Worm (Caenorhabditis elegans): ENCODE results near the gene bus-5.

ce11 chrX:2085494-2085893, 27.4 kb downstream of the bus-5 start:
- TF ChIP-seq nhr-48 (tag; optimal IDR thresholded peaks at IDR 0.05) (no peak), Y48G9A.11 (GFP tag; IDR thresholded peaks at IDR 0.05) (no peak), ama-1 (optimal IDR thresholded peaks at IDR 0.05) (no peak), pqm-1 (tag; optimal IDR thresholded peaks at IDR 0.05) (no peak), ztf-11 (tag; optimal IDR thresholded peaks at IDR 0.05) (no peak), fkh-10 (GFP tag; optimal IDR thresholded peaks at IDR 0.05) (no peak), ZK546.5 (tag; optimal IDR thresholded peaks at IDR 0.05) (no peak), dmd-9 (GFP tag; IDR thresholded peaks at IDR 0.05) (no peak), nhr-10 (tag; optimal IDR thresholded peaks at IDR 0.05) (no peak), nhr-11 (tag; optimal IDR thresholded peaks at IDR 0.05) (no peak), sdz-12 (GFP tag; optimal IDR thresholded peaks at IDR 0.05) (no peak), F49E8.2 (tag; optimal IDR thresholded peaks at IDR 0.05; ENCODE audit: borderline replicate concordance) (no peak), snpc-4 (tag; optimal IDR thresholded peaks at IDR 0.05) (no peak)

Measured in whole organism, L4 larva.